Worm (Caenorhabditis elegans): ENCODE results near the gene acn-1.
A peak's percentile ranks its signal among the peaks of the same experiment; 100 is the strongest.

Gene acn-1

ce11 chrX:5121789-5122188 is 24.9 kb upstream of the acn-1 start:
- TF ChIP-seq nhr-28 (tag; optimal IDR thresholded peaks at IDR 0.05) (no peak), ceh-39 (tag; optimal IDR thresholded peaks at IDR 0.05) (no peak), mls-2 (tag; optimal IDR thresholded peaks at IDR 0.05) (peak; percentile 50), snpc-4 (tag; optimal IDR thresholded peaks at IDR 0.05) (no peak), unc-39 (tag; optimal IDR thresholded peaks at IDR 0.05) (no peak), lin-32 (GFP tag; optimal IDR thresholded peaks at IDR 0.05) (peak; percentile 25), ces-1 (GFP tag; optimal IDR thresholded peaks at IDR 0.05) (peak; percentile 32), zip-8 (tag; optimal IDR thresholded peaks at IDR 0.05) (no peak), M03D4.4 (tag; optimal IDR thresholded peaks at IDR 0.05) (no peak), mab-5 (tag; optimal IDR thresholded peaks at IDR 0.05) (no peak), sptf-1 (tag; optimal IDR thresholded peaks at IDR 0.05) (no peak), nhr-76 (tag; optimal IDR thresholded peaks at IDR 0.05) (no peak), cnd-1 (tag; optimal IDR thresholded peaks at IDR 0.05) (peak; percentile 32), blmp-1 (tag; optimal IDR thresholded peaks at IDR 0.05) (no peak), pha-4 (tag; optimal IDR thresholded peaks at IDR 0.05) (peak; percentile 10)

- TF ChIP-seq unc-39 (tag; optimal IDR thresholded peaks at IDR 0.05) (no peak), lin-32 (GFP tag; optimal IDR thresholded peaks at IDR 0.05) (no peak), ceh-83 (GFP tag; optimal IDR thresholded peaks at IDR 0.05) (no peak), tbx-8 (GFP tag; optimal IDR thresholded peaks at IDR 0.05) (no peak), ceh-39 (tag; optimal IDR thresholded peaks at IDR 0.05) (no peak), zip-8 (tag; optimal IDR thresholded peaks at IDR 0.05) (no peak), flh-1 (GFP tag; optimal IDR thresholded peaks at IDR 0.05) (no peak)
These were observed 23.9 kb upstream of the acn-1 start for ce11 chrX:5120807-5121206.

ce11 chrX:5120196-5120595 is 23.3 kb upstream of the acn-1 start:
- TF ChIP-seq lin-13 (tag; optimal IDR thresholded peaks at IDR 0.05) (no peak), drap-1 (GFP tag; optimal IDR thresholded peaks at IDR 0.05) (no peak), ces-1 (GFP tag; optimal IDR thresholded peaks at IDR 0.05) (peak; percentile 43), ham-2 (GFP tag; optimal IDR thresholded peaks at IDR 0.05) (no peak), M03D4.4 (tag; optimal IDR thresholded peaks at IDR 0.05) (no peak), ceh-39 (tag; optimal IDR thresholded peaks at IDR 0.05) (no peak), pha-4 (tag; optimal IDR thresholded peaks at IDR 0.05) (no peak)

ce11 chrX:5119686-5120085 is 22.8 kb upstream of the acn-1 start:
- TF ChIP-seq flh-1 (GFP tag; optimal IDR thresholded peaks at IDR 0.05) (no peak), nhr-28 (tag; optimal IDR thresholded peaks at IDR 0.05) (no peak)

- TF ChIP-seq zip-8 (tag; optimal IDR thresholded peaks at IDR 0.05): no peak
- TF ChIP-seq cnd-1 (tag; optimal IDR thresholded peaks at IDR 0.05): no peak
- no peak for TF ChIP-seq ceh-83 (GFP tag; optimal IDR thresholded peaks at IDR 0.05)
- no peak for TF ChIP-seq elt-3 (tag; optimal IDR thresholded peaks at IDR 0.05)
- no peak for TF ChIP-seq ces-1 (GFP tag; optimal IDR thresholded peaks at IDR 0.05)
- TF ChIP-seq nhr-2 (tag; optimal IDR thresholded peaks at IDR 0.05): no peak
- no peak for TF ChIP-seq blmp-1 (tag; optimal IDR thresholded peaks at IDR 0.05)
- no peak for TF ChIP-seq bed-3 (GFP tag; optimal IDR thresholded peaks at IDR 0.05)
- no peak for TF ChIP-seq elt-1 (tag; optimal IDR thresholded peaks at IDR 0.05; ENCODE audit: borderline replicate concordance, insufficient read depth)
- no peak for TF ChIP-seq flh-1 (GFP tag; optimal IDR thresholded peaks at IDR 0.05)
- no peak for TF ChIP-seq unc-62 (GFP tag; optimal IDR thresholded peaks at IDR 0.05)
- TF ChIP-seq nhr-237 (tag; optimal IDR thresholded peaks at IDR 0.05): peak; percentile 24
- TF ChIP-seq mls-2 (tag; optimal IDR thresholded peaks at IDR 0.05): no peak
- TF ChIP-seq unc-120 (tag; optimal IDR thresholded peaks at IDR 0.05; ENCODE audit: poor library complexity, severe bottlenecking): no peak
- no peak for TF ChIP-seq unc-39 (tag; optimal IDR thresholded peaks at IDR 0.05)
- TF ChIP-seq ceh-43 (GFP tag; optimal IDR thresholded peaks at IDR 0.05): no peak
- no peak for TF ChIP-seq mab-5 (tag; optimal IDR thresholded peaks at IDR 0.05)
- TF ChIP-seq mep-1 (tag; optimal IDR thresholded peaks at IDR 0.05): no peak
- TF ChIP-seq ham-2 (GFP tag; optimal IDR thresholded peaks at IDR 0.05): no peak
- TF ChIP-seq M03D4.4 (tag; optimal IDR thresholded peaks at IDR 0.05): no peak
- no peak for TF ChIP-seq hlh-1 (tag; optimal IDR thresholded peaks at IDR 0.05)
- no peak for TF ChIP-seq lin-32 (GFP tag; optimal IDR thresholded peaks at IDR 0.05)
- TF ChIP-seq pha-4 (tag; optimal IDR thresholded peaks at IDR 0.05): peak; percentile 24
- no peak for TF ChIP-seq ztf-11 (tag; optimal IDR thresholded peaks at IDR 0.05)
- peak; percentile 17 for TF ChIP-seq lsy-2 (tag; optimal IDR thresholded peaks at IDR 0.05)
- no peak for TF ChIP-seq nhr-76 (tag; optimal IDR thresholded peaks at IDR 0.05)
These were observed 22.4 kb upstream of the acn-1 start for ce11 chrX:5119246-5119645.

Data from whole organism, mixed stage, embryonic.